Fruit fly (Drosophila melanogaster): ENCODE measurements around the gene b.

dm6 chr2L:13873147-13873546 is 52.1 kb downstream of the b start:
- TF ChIP-seq Pif1A (GFP tag; optimal IDR thresholded peaks at IDR 0.05) (no peak), CG14655 (GFP tag; optimal IDR thresholded peaks at IDR 0.05) (no peak), CG15710 (tag; optimal IDR thresholded peaks at IDR 0.05) (no peak), CG34367 (tag; optimal IDR thresholded peaks at IDR 0.05) (no peak), gl (tag; optimal IDR thresholded peaks at IDR 0.05) (no peak), fd96Ca (GFP tag; IDR thresholded peaks at IDR 0.05) (no peak), CG12605 (GFP tag; IDR thresholded peaks at IDR 0.05) (no peak), CG32121 (GFP tag; IDR thresholded peaks at IDR 0.05) (no peak)

All from whole organism, pupa.